Fruit fly (Drosophila melanogaster) whole organism, embryonic: ENCODE data around the gene CG13601.

ENCODE experiments used
- Hmx ChIP-seq: fragments of 200-800 bp; sonication (Bioruptor generic); optimal IDR thresholded peaks from 2 replicates; lab custom pipeline; 2016; ENCODE audit warnings: missing biosample characterization, missing genetic modification characterization
- h ChIP-seq: fragments of >200 bp; optimal IDR thresholded peaks from 2 replicates; lab custom pipeline; 2017
- stc ChIP-seq: fragments of 200-800 bp; sonication (Bioruptor generic); IDR thresholded peaks from 2 replicates; pipeline ENCODE4 v1.3.6; 2022; ENCODE audit warnings: missing biosample characterization, missing genetic modification characterization

DNA sequence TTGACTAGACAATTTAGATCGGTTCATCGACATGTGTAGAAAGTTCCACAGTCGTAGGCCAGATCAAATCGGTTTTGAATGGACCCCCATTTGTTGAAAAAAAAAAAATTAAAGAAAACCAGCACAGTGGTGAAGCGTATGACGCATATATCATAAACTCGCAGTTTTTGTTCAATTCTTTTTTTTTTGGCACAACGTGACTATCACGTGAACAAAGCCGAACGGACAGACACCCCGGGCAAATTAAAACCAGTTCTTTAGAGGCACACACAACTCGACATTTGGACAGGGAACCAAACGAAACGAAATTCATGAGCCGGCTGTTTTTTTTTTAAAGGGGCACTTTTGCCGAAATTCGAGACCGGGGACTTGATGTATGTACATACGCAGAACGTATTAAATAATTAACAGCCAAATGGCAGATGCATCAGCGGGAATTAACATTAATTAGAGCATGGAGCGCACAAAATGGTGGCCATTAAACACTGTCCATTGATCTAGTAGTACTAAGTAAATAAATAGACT, 13.5 kb upstream of the CG13601 start:
- TF ChIP-seq Hmx (GFP tag; lab: Kevin White, UChicago) (no peak), h (lab: Kevin White, UChicago) (no peak), stc (GFP tag; lab: Robert Waterston, UW) (no peak)
